Fruit fly (Drosophila melanogaster) S2 (cell line): ENCODE measurements around the gene CG6891.

Source experiments
- CG8478 ChIP-seq: fragments of >200 bp; optimal IDR thresholded peaks from 2 replicates; lab custom pipeline; 2018
- CTCF ChIP-seq, 2 experiments: fragments of >200 bp; optimal IDR thresholded peaks; 2 replicates each; lab custom pipeline; 2018

- no peak for TF ChIP-seq CG8478 (lab: Kevin White, UChicago)
- TF ChIP-seq CTCF (optimal IDR thresholded peaks at IDR 0.05; lab: Kevin White, UChicago), result no peak
Observed at dm6 chrX:18726270-18726669, 48.8 kb upstream of the CG6891 start, which contains the start of gene CCKLR-17D1.
